Worm (Caenorhabditis elegans) whole organism, mixed stage, embryonic: ENCODE measurements around the gene F10D7.11.

Source experiments
- bed-3 ChIP-seq: fragments of 200-800 bp; sonication (Bioruptor generic); optimal IDR thresholded peaks from 3 replicates; lab custom pipeline; 2018; ENCODE audit warnings: mild to moderate bottlenecking, missing genetic modification characterization, moderate library complexity, missing compliant biosample characterization
- blmp-1 ChIP-seq: fragments of 150-350 bp; optimal IDR thresholded peaks from 2 replicates; lab custom pipeline; 2014; ENCODE audit warnings: missing biosample characterization, missing genetic modification characterization
- ceh-39 ChIP-seq: fragments of 150-350 bp; optimal IDR thresholded peaks from 2 replicates; lab custom pipeline; 2014; ENCODE audit warnings: missing biosample characterization, missing genetic modification characterization
- drap-1 ChIP-seq: fragments of 200-800 bp; sonication (Bioruptor generic); optimal IDR thresholded peaks from 3 replicates; lab custom pipeline; 2018; ENCODE audit warnings: mild to moderate bottlenecking, missing genetic modification characterization, missing compliant biosample characterization
- elt-1 ChIP-seq: sonication (generic microtip); optimal IDR thresholded peaks from 2 replicates; lab custom pipeline; 2017; ENCODE audit warnings: missing genetic modification characterization, mild to moderate bottlenecking, missing compliant biosample characterization, antibody characterized with exemption, moderate library complexity, borderline replicate concordance; ENCODE audit not compliant: insufficient read depth
- elt-3 ChIP-seq: fragments of 150-350 bp; optimal IDR thresholded peaks from 2 replicates; lab custom pipeline; 2014; ENCODE audit warnings: missing biosample characterization, missing genetic modification characterization
- lsy-2 ChIP-seq: fragments of 150-350 bp; optimal IDR thresholded peaks from 2 replicates; lab custom pipeline; 2014; ENCODE audit warnings: missing biosample characterization, missing genetic modification characterization
- mep-1 ChIP-seq: fragments of 150-350 bp; optimal IDR thresholded peaks from 2 replicates; lab custom pipeline; 2017; ENCODE audit warnings: missing biosample characterization, missing genetic modification reagents, missing genetic modification characterization, inconsistent platforms
- nhr-2 ChIP-seq: fragments of 150-350 bp; optimal IDR thresholded peaks from 2 replicates; lab custom pipeline; 2014; ENCODE audit warnings: missing biosample characterization, missing genetic modification characterization
- nhr-237 ChIP-seq: fragments of 150-350 bp; optimal IDR thresholded peaks from 2 replicates; lab custom pipeline; 2014; ENCODE audit warnings: missing biosample characterization, missing genetic modification characterization
- nhr-76 ChIP-seq: sonication (generic microtip); optimal IDR thresholded peaks from 2 replicates; lab custom pipeline; 2017; ENCODE audit warnings: missing biosample characterization, missing genetic modification characterization
- pha-4 ChIP-seq: fragments of 150-350 bp; optimal IDR thresholded peaks from 2 replicates; lab custom pipeline; 2018; ENCODE audit warnings: missing biosample characterization, missing genetic modification reagents, missing genetic modification characterization
- unc-39 ChIP-seq: fragments of 150-350 bp; optimal IDR thresholded peaks from 2 replicates; lab custom pipeline; 2014; ENCODE audit warnings: missing biosample characterization, missing genetic modification characterization
- ztf-11 ChIP-seq: fragments of 150-350 bp; optimal IDR thresholded peaks from 2 replicates; lab custom pipeline; 2014; ENCODE audit warnings: missing biosample characterization, missing genetic modification characterization

ce11 chrX:17330574-17330973 lies 32.1 kb upstream of the F10D7.11 start:
- TF ChIP-seq elt-3 (tag; lab: Kevin White, UChicago) (no peak), drap-1 (GFP tag; lab: Kevin White, UChicago) (no peak), nhr-2 (peak; percentile 21), bed-3 (GFP tag; lab: Kevin White, UChicago) (no peak), lsy-2 (tag; lab: Kevin White, UChicago) (no peak), pha-4 (peak; percentile 52), blmp-1 (tag; lab: Kevin White, UChicago) (no peak), mep-1 (tag; lab: Kevin White, UChicago) (no peak), ztf-11 (tag; lab: Kevin White, UChicago) (no peak), ceh-39 (tag; lab: Kevin White, UChicago) (no peak), elt-1 (no peak), nhr-76 (no peak), unc-39 (tag; lab: Kevin White, UChicago) (no peak), nhr-237 (tag; lab: Kevin White, UChicago) (no peak)
